Worm (Caenorhabditis elegans) whole organism, L4 larva: ENCODE results near the gene F13B6.3.

Experiments used
- aly-2 ChIP-seq: sonication (generic microtip); optimal IDR thresholded peaks from 2 replicates; lab custom pipeline; 2018; ENCODE audit warnings: missing biosample characterization, missing genetic modification characterization
- ceh-44 ChIP-seq: fragments of 200-800 bp; sonication (Bioruptor generic); IDR thresholded peaks from 2 replicates; pipeline ENCODE4 v1.3.6; 2022; ENCODE audit warnings: missing genetic modification reagents, missing genetic modification characterization, missing compliant biosample characterization
- duxl-1 ChIP-seq: sonication (generic microtip); optimal IDR thresholded peaks from 2 replicates; lab custom pipeline; 2016; ENCODE audit warnings: mild to moderate bottlenecking, missing genetic modification characterization, moderate library complexity, missing compliant biosample characterization; ENCODE audit not compliant: poor library complexity
- dve-1 ChIP-seq: sonication (generic microtip); optimal IDR thresholded peaks from 2 replicates; lab custom pipeline; 2017; ENCODE audit warnings: antibody characterized with exemption, mild to moderate bottlenecking, missing genetic modification characterization, missing compliant biosample characterization; ENCODE audit not compliant: insufficient read depth
- nhr-11 ChIP-seq: fragments of 150-350 bp; optimal IDR thresholded peaks from 2 replicates; lab custom pipeline; 2014; ENCODE audit warnings: missing biosample characterization, missing genetic modification characterization
- rbr-2 ChIP-seq: sonication (generic microtip); optimal IDR thresholded peaks from 2 replicates; lab custom pipeline; 2016; ENCODE audit warnings: missing genotype, missing genetic modification characterization, missing compliant biosample characterization
- unc-39 ChIP-seq: sonication (generic microtip); optimal IDR thresholded peaks from 2 replicates; lab custom pipeline; 2017; ENCODE audit warnings: missing biosample characterization, missing genetic modification characterization
- unc-62 ChIP-seq, 3 experiments: fragments of 150-350 bp in 1 of 3; sonication (generic microtip); optimal IDR thresholded peaks in 2 of 3; peaks in 1 of 3; 1 replicate in 1 of 3; 2 replicates in 2 of 3; lab custom pipeline; 2014 to 2017; ENCODE audit warnings: missing biosample characterization in 3 of 3, missing genetic modification characterization in 3 of 3, missing genetic modification reagents in 3 of 3, missing genotype in 1 of 3

DNA sequence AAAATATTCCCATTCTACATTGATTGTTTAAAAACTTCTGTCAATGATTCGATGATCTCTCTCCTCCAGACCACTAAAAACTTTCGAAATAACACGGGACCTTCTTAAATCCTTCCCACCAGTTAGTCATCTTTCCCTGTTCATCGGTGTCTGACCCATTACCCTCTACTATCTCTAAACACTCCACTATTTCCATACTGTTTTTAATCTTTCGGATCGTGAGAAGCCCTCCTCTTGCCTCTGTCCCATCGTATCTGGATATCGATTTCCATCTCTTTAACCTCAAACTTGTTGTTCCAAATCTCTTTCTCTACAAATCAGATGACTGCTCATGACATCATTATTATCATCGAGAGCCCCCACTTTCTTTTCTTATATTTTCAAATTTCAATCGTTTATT is 37.4 kb downstream of the F13B6.3 start:
- TF ChIP-seq nhr-11 (tag; lab: Kevin White, UChicago) (no peak), aly-2 (tag; lab: Kevin White, UChicago) (no peak), unc-62 (GFP tag; optimal IDR thresholded peaks at IDR 0.05 in 1 of 2; lab: Kevin White, UChicago) (no peak), unc-62 (tag; optimal IDR thresholded peaks at IDR 0.05; lab: Kevin White, UChicago) (no peak), duxl-1 (tag; lab: Kevin White, UChicago) (no peak), unc-39 (tag; lab: Kevin White, UChicago) (no peak), rbr-2 (tag; lab: Kevin White, UChicago) (no peak), dve-1 (tag; lab: Kevin White, UChicago) (no peak), ceh-44 (GFP tag; lab: Robert Waterston, UW) (no peak)
